Fruit fly (Drosophila melanogaster) whole organism, embryonic: ENCODE results near the gene CG17224.

Experiments used
- ATbp ChIP-seq: fragments of 200-800 bp; sonication (Bioruptor generic); optimal IDR thresholded peaks from 2 replicates; lab custom pipeline; 2017; ENCODE audit warnings: missing biosample characterization, mild to moderate bottlenecking, missing genetic modification characterization, missing genetic modification reagents
- Atf-2 ChIP-seq: fragments of 200-800 bp; sonication (Bioruptor generic); optimal IDR thresholded peaks from 2 replicates; lab custom pipeline; 2016; ENCODE audit warnings: missing biosample characterization, missing genetic modification characterization
- CG10543 ChIP-seq: fragments of 200-800 bp; sonication (Bioruptor generic); optimal IDR thresholded peaks from 3 replicates; lab custom pipeline; 2017; ENCODE audit warnings: missing biosample characterization, mild to moderate bottlenecking, missing genetic modification characterization, moderate library complexity
- CG12219 ChIP-seq: fragments of 200-800 bp; sonication (Bioruptor generic); optimal IDR thresholded peaks from 3 replicates; lab custom pipeline; 2018; ENCODE audit warnings: missing biosample characterization, mild to moderate bottlenecking, missing genetic modification characterization
- CG13123 ChIP-seq: fragments of 200-800 bp; sonication (Bioruptor generic); optimal IDR thresholded peaks from 2 replicates; lab custom pipeline; 2016; ENCODE audit warnings: missing biosample characterization, missing genetic modification characterization
- CG13424 ChIP-seq: fragments of 200-800 bp; sonication (Bioruptor generic); optimal IDR thresholded peaks from 2 replicates; lab custom pipeline; 2019; ENCODE audit warnings: missing biosample characterization, mild to moderate bottlenecking, missing genetic modification characterization, moderate library complexity
- CG13624 ChIP-seq: fragments of 200-800 bp; sonication (Bioruptor generic); optimal IDR thresholded peaks from 2 replicates; lab custom pipeline; 2016; ENCODE audit warnings: missing biosample characterization, missing genetic modification characterization
- CG15514 ChIP-seq: fragments of 200-800 bp; sonication (Bioruptor generic); optimal IDR thresholded peaks from 3 replicates; lab custom pipeline; 2017; ENCODE audit warnings: missing biosample characterization, missing genetic modification characterization, mild to moderate bottlenecking, moderate library complexity, missing genetic modification reagents
- CG16779 ChIP-seq: fragments of 200-800 bp; sonication (Bioruptor generic); IDR thresholded peaks from 2 replicates; pipeline ENCODE4 v1.3.6; 2022; ENCODE audit warnings: missing biosample characterization, missing genetic modification characterization
- CG16813 ChIP-seq: fragments of 200-800 bp; sonication (Bioruptor generic); IDR thresholded peaks from 3 replicates; pipeline ENCODE4 v1.3.6; 2022; ENCODE audit warnings: missing biosample characterization, missing genetic modification characterization; ENCODE audit not compliant: partially characterized antibody
- CG1792 ChIP-seq: fragments of 200-800 bp; sonication (Bioruptor generic); optimal IDR thresholded peaks from 2 replicates; lab custom pipeline; 2016; ENCODE audit warnings: missing biosample characterization, missing genetic modification characterization
- CG18011 ChIP-seq: fragments of 200-800 bp; sonication (Bioruptor generic); optimal IDR thresholded peaks from 2 replicates; lab custom pipeline; 2017; ENCODE audit warnings: missing biosample characterization, missing genetic modification characterization, mild to moderate bottlenecking, moderate library complexity, missing genotype
- CG2116 ChIP-seq: fragments of 200-800 bp; sonication (Bioruptor generic); optimal IDR thresholded peaks from 3 replicates; lab custom pipeline; 2018; ENCODE audit warnings: missing biosample characterization, mild to moderate bottlenecking, missing genetic modification characterization
- CG2129 ChIP-seq: fragments of 200-800 bp; sonication (Bioruptor generic); IDR thresholded peaks from 2 replicates; pipeline ENCODE4 v1.3.6; 2022; ENCODE audit warnings: missing biosample characterization, missing genetic modification characterization; ENCODE audit not compliant: partially characterized antibody
- CG2712 ChIP-seq: fragments of 200-800 bp; optimal IDR thresholded peaks from 3 replicates; lab custom pipeline; 2019; ENCODE audit warnings: missing biosample characterization, mild to moderate bottlenecking, missing genetic modification characterization, moderate library complexity
- CG34376 ChIP-seq: fragments of 200-800 bp; sonication (Bioruptor generic); optimal IDR thresholded peaks from 2 replicates; lab custom pipeline; 2018; ENCODE audit warnings: missing biosample characterization, mild to moderate bottlenecking, missing genetic modification characterization
- CG34422 ChIP-seq: fragments of 200-800 bp; sonication (Bioruptor generic); IDR thresholded peaks from 3 replicates; pipeline ENCODE4 v1.3.6; 2022; ENCODE audit warnings: missing biosample characterization, missing genetic modification characterization
- CG3995 ChIP-seq: fragments of 200-800 bp; sonication (Bioruptor generic); optimal IDR thresholded peaks from 3 replicates; lab custom pipeline; 2016; ENCODE audit warnings: missing biosample characterization, missing genetic modification characterization
- CG4707 ChIP-seq: fragments of 200-800 bp; sonication (Bioruptor generic); optimal IDR thresholded peaks from 2 replicates; lab custom pipeline; 2018; ENCODE audit warnings: missing biosample characterization, mild to moderate bottlenecking, missing genetic modification characterization, moderate library complexity
- CG6175 ChIP-seq: fragments of 200-800 bp; sonication (Bioruptor generic); IDR thresholded peaks from 3 replicates; pipeline ENCODE4 v1.3.6; 2022; ENCODE audit warnings: missing biosample characterization, missing genetic modification characterization
- CG7556 ChIP-seq: fragments of 200-800 bp; sonication (Bioruptor generic); optimal IDR thresholded peaks from 2 replicates; lab custom pipeline; 2017; ENCODE audit warnings: missing biosample characterization, mild to moderate bottlenecking, missing genetic modification characterization
- CG7963 ChIP-seq: fragments of 200-800 bp; sonication (Bioruptor generic); IDR thresholded peaks from 3 replicates; pipeline ENCODE4 v1.3.6; 2022; ENCODE audit warnings: missing biosample characterization, missing genetic modification characterization; ENCODE audit not compliant: partially characterized antibody
- Dek ChIP-seq: fragments of 200-800 bp; sonication (Bioruptor generic); optimal IDR thresholded peaks from 3 replicates; lab custom pipeline; 2019; ENCODE audit warnings: missing biosample characterization, mild to moderate bottlenecking, missing genetic modification characterization, moderate library complexity
- Dref ChIP-seq: fragments of 200-800 bp; sonication (Bioruptor generic); IDR thresholded peaks from 2 replicates; pipeline ENCODE4 v1.3.6; 2022; ENCODE audit warnings: missing biosample characterization, missing genetic modification characterization
- E2f2 ChIP-seq: fragments of 200-800 bp; sonication (Bioruptor generic); IDR thresholded peaks from 2 replicates; pipeline ENCODE4 v1.3.6; 2022; ENCODE audit warnings: missing biosample characterization, missing genetic modification characterization
- Gsc ChIP-seq: fragments of 200-800 bp; sonication (Bioruptor generic); IDR thresholded peaks from 2 replicates; pipeline ENCODE4 v1.3.6; 2022; ENCODE audit warnings: missing biosample characterization, missing genetic modification characterization
- HLH4C ChIP-seq: fragments of 200-800 bp; sonication (Bioruptor generic); IDR thresholded peaks from 3 replicates; pipeline ENCODE4 v1.3.6; 2022; ENCODE audit warnings: missing biosample characterization, missing genetic modification characterization; ENCODE audit not compliant: partially characterized antibody
- Sin3A ChIP-seq: fragments of >200 bp; optimal IDR thresholded peaks from 2 replicates; lab custom pipeline; 2018
- Sox102F ChIP-seq: fragments of 200-800 bp; sonication (Bioruptor generic); optimal IDR thresholded peaks from 2 replicates; lab custom pipeline; 2018; ENCODE audit warnings: missing biosample characterization, mild to moderate bottlenecking, missing genetic modification characterization, moderate library complexity
- Sry-δ ChIP-seq: fragments of 200-800 bp; sonication (Bioruptor generic); optimal IDR thresholded peaks from 2 replicates; lab custom pipeline; 2016; ENCODE audit warnings: missing biosample characterization, missing genetic modification characterization
- TFAM ChIP-seq: fragments of 200-800 bp; sonication (Bioruptor generic); optimal IDR thresholded peaks from 2 replicates; lab custom pipeline; 2017; ENCODE audit warnings: missing biosample characterization, missing genetic modification characterization, inconsistent platforms
- Xbp1 ChIP-seq: fragments of 200-800 bp; sonication (Bioruptor generic); optimal IDR thresholded peaks from 3 replicates; lab custom pipeline; 2016; ENCODE audit warnings: missing biosample characterization, mild to moderate bottlenecking, missing genetic modification characterization
- ab ChIP-seq: fragments of 200-800 bp; sonication (Bioruptor generic); optimal IDR thresholded peaks from 2 replicates; lab custom pipeline; 2016; ENCODE audit warnings: missing biosample characterization, missing genetic modification characterization
- ac ChIP-seq: fragments of 200-800 bp; sonication (Bioruptor generic); optimal IDR thresholded peaks from 3 replicates; lab custom pipeline; 2017; ENCODE audit warnings: missing biosample characterization, mild to moderate bottlenecking, missing genetic modification characterization
- amos ChIP-seq: fragments of 200-800 bp; sonication (Bioruptor generic); IDR thresholded peaks from 2 replicates; pipeline ENCODE4 v1.3.6; 2022; ENCODE audit warnings: missing biosample characterization, missing genetic modification characterization; ENCODE audit not compliant: partially characterized antibody
- az2 ChIP-seq: fragments of 200-800 bp; sonication (Bioruptor generic); optimal IDR thresholded peaks from 3 replicates; lab custom pipeline; 2016; ENCODE audit warnings: missing biosample characterization, missing genetic modification characterization
- bcd ChIP-seq: fragments of 200-800 bp; sonication (Bioruptor generic); optimal IDR thresholded peaks from 2 replicates; lab custom pipeline; 2017; ENCODE audit warnings: missing biosample characterization, mild to moderate bottlenecking, missing genetic modification characterization
- eve ChIP-seq, 2 experiments: fragments of >200 bp; optimal IDR thresholded peaks; 2 replicates each; lab custom pipeline; 2017; ENCODE audit warnings: missing biosample characterization in 2 of 2, missing genetic modification characterization in 2 of 2
- fu2 ChIP-seq: fragments of 200-800 bp; sonication (Bioruptor generic); optimal IDR thresholded peaks from 2 replicates; lab custom pipeline; 2016; ENCODE audit warnings: missing biosample characterization, missing genetic modification characterization
- gfzf ChIP-seq: fragments of 200-800 bp; sonication (Bioruptor generic); optimal IDR thresholded peaks from 2 replicates; lab custom pipeline; 2016; ENCODE audit warnings: missing biosample characterization, mild to moderate bottlenecking, missing genetic modification characterization, moderate library complexity
- hbn ChIP-seq: fragments of 200-800 bp; sonication (Bioruptor generic); IDR thresholded peaks from 2 replicates; pipeline ENCODE4 v1.3.6; 2022; ENCODE audit warnings: missing biosample characterization, missing genetic modification characterization; ENCODE audit not compliant: partially characterized antibody
- mld ChIP-seq: fragments of 200-800 bp; sonication (Bioruptor generic); IDR thresholded peaks from 3 replicates; pipeline ENCODE4 v1.3.6; 2022; ENCODE audit warnings: missing biosample characterization, missing genetic modification characterization; ENCODE audit not compliant: partially characterized antibody
- nerfin-2 ChIP-seq: fragments of 200-800 bp; sonication (Bioruptor generic); IDR thresholded peaks from 2 replicates; pipeline ENCODE4 v1.3.6; 2022; ENCODE audit warnings: missing biosample characterization, missing genetic modification characterization; ENCODE audit not compliant: partially characterized antibody
- pan ChIP-seq, 4 experiments: fragments of >200 bp in 3 of 4; fragments of 200-800 bp in 1 of 4; sonication (Bioruptor generic) in 1 of 4; optimal IDR thresholded peaks in 3 of 4; IDR thresholded peaks in 1 of 4; 2 replicates each; pipeline versions ENCODE4 v1.3.6 to Lab custom; 2017 to 2022; ENCODE audit warnings: missing biosample characterization in 2 of 4, missing genetic modification characterization in 2 of 4, mixed read lengths in 1 of 4
- row ChIP-seq: fragments of 200-800 bp; sonication (Bioruptor generic); IDR thresholded peaks from 3 replicates; pipeline ENCODE4 v1.3.6; 2022; ENCODE audit warnings: missing biosample characterization, missing genetic modification characterization
- tna ChIP-seq: fragments of 200-800 bp; sonication (Bioruptor generic); IDR thresholded peaks from 2 replicates; pipeline ENCODE4 v1.3.6; 2022; ENCODE audit warnings: missing biosample characterization, missing genetic modification characterization; ENCODE audit not compliant: partially characterized antibody
- unc-4 ChIP-seq: fragments of 200-800 bp; sonication (Bioruptor generic); IDR thresholded peaks from 2 replicates; pipeline ENCODE4 v1.3.6; 2022; ENCODE audit warnings: missing biosample characterization, missing genetic modification characterization; ENCODE audit not compliant: partially characterized antibody
- vnd ChIP-seq: fragments of 200-800 bp; sonication (Bioruptor generic); IDR thresholded peaks from 3 replicates; pipeline ENCODE4 v1.3.6; 2022; ENCODE audit warnings: missing biosample characterization, missing genetic modification characterization; ENCODE audit not compliant: partially characterized antibody
- vvl ChIP-seq: fragments of 200-800 bp; sonication (Bioruptor generic); IDR thresholded peaks from 2 replicates; pipeline ENCODE4 v1.3.6; 2022; ENCODE audit warnings: missing biosample characterization, missing genetic modification characterization

The CG17224 gene

dm6 chr2L:3022986-3023385 is 4.9 kb upstream of the CG17224 start, which contains the start of the genes alpha4GT1 and Prp40 (continued):
- TF ChIP-seq CG1792 (GFP tag; lab: Kevin White, UChicago) (no peak), mld (peak; percentile 80), eve (GFP tag; optimal IDR thresholded peaks at IDR 0.05; lab: Kevin White, UChicago) (no peak), E2f2 (GFP tag; lab: Robert Waterston, UW) (peak; percentile 67), CG2712 (no peak), amos (GFP tag; lab: Robert Waterston, UW) (peak; percentile 80), CG7556 (GFP tag; lab: Kevin White, UChicago) (no peak), Sry-δ (GFP tag; lab: Kevin White, UChicago) (peak; percentile 78), az2 (GFP tag; lab: Kevin White, UChicago) (no peak), bcd (no peak), ac (GFP tag; lab: Kevin White, UChicago) (no peak), Dref (GFP tag; lab: Robert Waterston, UW) (peak; percentile 99), CG15514 (peak; percentile 91), CG13424 (tag; lab: Kevin White, UChicago) (no peak), CG2129 (GFP tag; lab: Robert Waterston, UW) (0 out of 2 replicates have a peak, but pooled peaks have one; percentile 16), CG12219 (GFP tag; lab: Kevin White, UChicago) (no peak), row (GFP tag; lab: Robert Waterston, UW) (peak; percentile 38; the same call in 2 of the 3 replicates), CG2116 (GFP tag; lab: Kevin White, UChicago) (peak; percentile 75), Xbp1 (GFP tag; lab: Kevin White, UChicago) (no peak), Sox102F (no peak), CG10543 (no peak), ATbp (GFP tag; lab: Kevin White, UChicago) (no peak), tna (GFP tag; lab: Robert Waterston, UW) (peak; percentile 91), Sin3A (lab: Kevin White, UChicago) (peak; percentile 45), hbn (peak; percentile 71), CG34422 (peak; percentile 31; the same call in 1 of the 3 replicates), CG34376 (GFP tag; lab: Kevin White, UChicago) (no peak), pan (optimal IDR thresholded peaks at IDR 0.05; lab: Kevin White, UChicago) (no peak), pan (GFP tag; optimal IDR thresholded peaks at IDR 0.05 in 1 of 2, IDR thresholded peaks at IDR 0.05 in 1 of 2) (no peak), vnd (GFP tag; lab: Robert Waterston, UW) (peak; percentile 86), nerfin-2 (peak; percentile 84), CG6175 (GFP tag; lab: Robert Waterston, UW) (no peak), CG16813 (peak; percentile 81), unc-4 (GFP tag; lab: Robert Waterston, UW) (peak; percentile 65), HLH4C (GFP tag; lab: Robert Waterston, UW) (peak; percentile 94), CG16779 (GFP tag; lab: Robert Waterston, UW) (no peak), CG13624 (GFP tag; lab: Kevin White, UChicago) (peak; percentile 17), fu2 (GFP tag; lab: Kevin White, UChicago) (no peak), Gsc (no peak), gfzf (peak; percentile 27), CG18011 (GFP tag; lab: Kevin White, UChicago) (no peak), TFAM (GFP tag; lab: Kevin White, UChicago) (no peak), vvl (GFP tag; lab: Robert Waterston, UW) (peak; percentile 21; the same call in 1 of the 2 replicates), Dek (no peak), ab (GFP tag; lab: Kevin White, UChicago) (no peak), CG7963 (GFP tag; lab: Robert Waterston, UW) (peak; percentile 90), CG13123 (GFP tag; lab: Kevin White, UChicago) (no peak), CG3995 (GFP tag; lab: Kevin White, UChicago) (peak; percentile 39), CG4707 (GFP tag; lab: Kevin White, UChicago) (no peak), Atf-2 (GFP tag; lab: Kevin White, UChicago) (no peak)
